Fruit fly (Drosophila melanogaster): ENCODE data around the gene CG12590.
A peak's percentile ranks its signal among the peaks of the same experiment; 100 is the strongest.

Gene CG12590

DNA sequence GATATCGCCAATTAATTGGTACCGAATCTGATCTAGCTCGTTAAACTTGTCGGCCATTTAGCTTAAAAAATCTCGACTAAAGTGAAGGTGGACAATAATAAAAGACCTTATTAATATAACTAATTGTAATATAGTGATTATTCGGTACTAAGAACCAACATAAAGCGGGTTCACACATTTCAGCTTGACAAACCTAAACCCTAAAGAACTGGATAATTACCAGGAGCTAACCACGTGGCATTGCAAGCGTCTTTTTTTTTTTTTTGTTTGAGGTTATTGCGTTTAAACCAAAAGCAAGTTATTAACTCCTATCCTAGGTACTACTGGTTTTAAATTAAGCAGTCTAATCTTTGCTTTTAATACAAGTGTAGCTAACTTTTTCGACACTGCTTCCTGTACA, at the start of gene CG12590:
CG12590 (plus strand) TSS at position 301 of the 400 bp plus-strand sequence.
- no peak for TF ChIP-seq Smox (GFP tag; optimal IDR thresholded peaks at IDR 0.05)
- no peak for TF ChIP-seq Sox15 (GFP tag; optimal IDR thresholded peaks at IDR 0.05)
- no peak for TF ChIP-seq topi (GFP tag; optimal IDR thresholded peaks at IDR 0.05)
- no peak for TF ChIP-seq esn (GFP tag; optimal IDR thresholded peaks at IDR 0.05)
- no peak for TF ChIP-seq CG15336 (GFP tag; IDR thresholded peaks at IDR 0.05)
- TF ChIP-seq cyc (GFP tag; optimal IDR thresholded peaks at IDR 0.05): no peak
- no peak for TF ChIP-seq CG4318 (GFP tag; optimal IDR thresholded peaks at IDR 0.05)
- TF ChIP-seq lz (GFP tag; optimal IDR thresholded peaks at IDR 0.05): no peak
- no peak for TF ChIP-seq OdsH (GFP tag; optimal IDR thresholded peaks at IDR 0.05)
- TF ChIP-seq Lpt (GFP tag; optimal IDR thresholded peaks at IDR 0.05): no peak
- no peak for TF ChIP-seq CG16779 (tag; optimal IDR thresholded peaks at IDR 0.05)
- TF ChIP-seq pdm3 (GFP tag; optimal IDR thresholded peaks at IDR 0.05): no peak

dm6 chr3R:5111887-5112286, 47.5 kb upstream of the CG12590 start:
- TF ChIP-seq salr (GFP tag; optimal IDR thresholded peaks at IDR 0.05): peak in 1 of 2 experiments; percentile 51
- TF ChIP-seq Met (GFP tag; optimal IDR thresholded peaks at IDR 0.05): no peak
- 0 out of 3 replicates have a peak, but pooled peaks have one; percentile 21 for TF ChIP-seq eg (GFP tag; IDR thresholded peaks at IDR 0.05)
- TF ChIP-seq fd59A (GFP tag; optimal IDR thresholded peaks at IDR 0.05): no peak
- TF ChIP-seq ss (GFP tag; optimal IDR thresholded peaks at IDR 0.05): peak; percentile 74 to 76
- TF ChIP-seq CG3032 (tag; optimal IDR thresholded peaks at IDR 0.05): peak; percentile 37
- TF ChIP-seq Eip78C (GFP tag): peak; percentile 64
- peak; percentile 19 for TF ChIP-seq Eip75B (GFP tag; optimal IDR thresholded peaks at IDR 0.05)
- TF ChIP-seq OdsH (GFP tag; optimal IDR thresholded peaks at IDR 0.05): no peak
- no peak for TF ChIP-seq CG11902 (GFP tag; optimal IDR thresholded peaks at IDR 0.05)
- TF ChIP-seq net (GFP tag; optimal IDR thresholded peaks at IDR 0.05): peak; percentile 28
- TF ChIP-seq fkh (GFP tag; optimal IDR thresholded peaks at IDR 0.05): no peak
- peak; percentile 53 for TF ChIP-seq CG1621 (tag; optimal IDR thresholded peaks at IDR 0.05)
- TF ChIP-seq svp (GFP tag): no peak
- TF ChIP-seq CG11762 (GFP tag; optimal IDR thresholded peaks at IDR 0.05; ENCODE audit: insufficient read depth): peak; percentile 12
- peak; percentile 41 for TF ChIP-seq CG10669 (GFP tag; optimal IDR thresholded peaks at IDR 0.05)
- no peak for TF ChIP-seq dac (GFP tag; optimal IDR thresholded peaks at IDR 0.05)
- TF ChIP-seq Ets96B (tag; optimal IDR thresholded peaks at IDR 0.05): peak; percentile 9
- TF ChIP-seq Lpt (GFP tag; optimal IDR thresholded peaks at IDR 0.05): no peak
- TF ChIP-seq CG3919 (GFP tag; optimal IDR thresholded peaks at IDR 0.05): peak; percentile 54
- TF ChIP-seq CG4318 (GFP tag; optimal IDR thresholded peaks at IDR 0.05): no peak
- no peak for TF ChIP-seq CG31627 (GFP tag; optimal IDR thresholded peaks at IDR 0.05)
- TF ChIP-seq dsx (GFP tag; optimal IDR thresholded peaks at IDR 0.05; ENCODE audit: poor library complexity, severe bottlenecking): peak; percentile 94
- TF ChIP-seq cyc (GFP tag; optimal IDR thresholded peaks at IDR 0.05): no peak
- no peak for TF ChIP-seq CG11294 (GFP tag; IDR thresholded peaks at IDR 0.05)
- TF ChIP-seq CG6792 (GFP tag; optimal IDR thresholded peaks at IDR 0.05): peak; percentile 36
- TF ChIP-seq Eip93F (GFP tag; optimal IDR thresholded peaks at IDR 0.05): no peak
- TF ChIP-seq Hr38 (GFP tag; optimal IDR thresholded peaks at IDR 0.05): no peak
- no peak for TF ChIP-seq CG8119 (GFP tag; IDR thresholded peaks at IDR 0.05)
- peak; percentile 35 for TF ChIP-seq vri (GFP tag; optimal IDR thresholded peaks at IDR 0.05)
- TF ChIP-seq esn (GFP tag; optimal IDR thresholded peaks at IDR 0.05): no peak
- TF ChIP-seq Ets21C (GFP tag; optimal IDR thresholded peaks at IDR 0.05): no peak
- TF ChIP-seq CG15336 (GFP tag; IDR thresholded peaks at IDR 0.05): no peak
- TF ChIP-seq Hr39 (GFP tag; optimal IDR thresholded peaks at IDR 0.05): no peak
- TF ChIP-seq CG6854 (GFP tag; optimal IDR thresholded peaks at IDR 0.05): peak; percentile 37
- no peak for TF ChIP-seq CG6276 (GFP tag; optimal IDR thresholded peaks at IDR 0.05)
- no peak for TF ChIP-seq Smox (GFP tag; optimal IDR thresholded peaks at IDR 0.05)
- TF ChIP-seq Sox14 (GFP tag; optimal IDR thresholded peaks at IDR 0.05): no peak
- TF ChIP-seq lz (GFP tag; optimal IDR thresholded peaks at IDR 0.05): no peak
- no peak for TF ChIP-seq CG16779 (tag; optimal IDR thresholded peaks at IDR 0.05)
- TF ChIP-seq CG32006 (GFP tag; optimal IDR thresholded peaks at IDR 0.05): no peak
- TF ChIP-seq CG8319 (GFP tag; optimal IDR thresholded peaks at IDR 0.05): no peak
- peak; percentile 8 for TF ChIP-seq CG34406 (GFP tag; optimal IDR thresholded peaks at IDR 0.05)
- no peak for TF ChIP-seq CG8632 (GFP tag; optimal IDR thresholded peaks at IDR 0.05)
- no peak for TF ChIP-seq Sox15 (GFP tag; optimal IDR thresholded peaks at IDR 0.05)
- TF ChIP-seq achi (GFP tag; optimal IDR thresholded peaks at IDR 0.05): no peak
- TF ChIP-seq CG6163 (GFP tag; IDR thresholded peaks at IDR 0.05): peak; percentile 54; the same call in 2 of the 3 replicates

All from whole organism, prepupa.